Worm (Caenorhabditis elegans) whole organism, L4 larva: ENCODE data around the gene F58A6.5.
A peak's percentile ranks its signal among the peaks of the same experiment; 100 is the strongest.

Source experiments
- F10B5.3 ChIP-seq: sonication (generic microtip); optimal IDR thresholded peaks from 2 replicates; lab custom pipeline; 2016; ENCODE audit warnings: mild to moderate bottlenecking, missing genetic modification characterization, missing compliant biosample characterization
- F26F4.8 ChIP-seq: fragments of 200-800 bp; sonication (Bioruptor generic); conservative IDR thresholded peaks from 2 replicates; pipeline ENCODE4 v1.3.6; 2022; ENCODE audit warnings: missing genetic modification characterization, missing compliant biosample characterization
- F49E8.2 ChIP-seq: sonication (generic microtip); optimal IDR thresholded peaks from 2 replicates; lab custom pipeline; 2016; ENCODE audit warnings: missing compliant biosample characterization, mild to moderate bottlenecking, missing genetic modification characterization, borderline replicate concordance
- R02D3.7 ChIP-seq: fragments of 150-350 bp; sonication (generic microtip); optimal IDR thresholded peaks from 3 replicates; lab custom pipeline; 2014; ENCODE audit warnings: missing biosample characterization, missing genetic modification characterization
- Y105C5A.15 ChIP-seq: fragments of 200-800 bp; sonication (Bioruptor generic); IDR thresholded peaks from 2 replicates; pipeline ENCODE4 v1.3.6; 2022; ENCODE audit warnings: missing genetic modification characterization, missing compliant biosample characterization
- Y75B8A.6 ChIP-seq: fragments of 200-800 bp; sonication (Bioruptor generic); IDR thresholded peaks from 2 replicates; pipeline ENCODE4 v1.3.6; 2022; ENCODE audit warnings: missing genetic modification reagents, missing genetic modification characterization, missing compliant biosample characterization
- ZK337.2 ChIP-seq: fragments of 200-800 bp; sonication (Bioruptor generic); IDR thresholded peaks from 2 replicates; pipeline ENCODE4 v1.3.6; 2022; ENCODE audit warnings: missing genetic modification reagents, missing genetic modification characterization, missing compliant biosample characterization
- aha-1 ChIP-seq: fragments of 150-350 bp; peaks from one replicate; lab custom pipeline; 2014; ENCODE audit warnings: missing biosample characterization, missing genetic modification characterization
- aly-2 ChIP-seq: sonication (generic microtip); optimal IDR thresholded peaks from 2 replicates; lab custom pipeline; 2018; ENCODE audit warnings: missing biosample characterization, missing genetic modification characterization
- arid-1 ChIP-seq: fragments of 200-800 bp; sonication (Bioruptor generic); conservative IDR thresholded peaks from 2 replicates; pipeline ENCODE4 v1.3.6; 2022; ENCODE audit warnings: missing genetic modification reagents, missing genetic modification characterization, missing compliant biosample characterization
- ceh-28 ChIP-seq: fragments of 150-350 bp; optimal IDR thresholded peaks from 2 replicates; lab custom pipeline; 2014; ENCODE audit warnings: missing biosample characterization, missing genetic modification reagents, missing genetic modification characterization
- ceh-82 ChIP-seq: sonication (generic microtip); optimal IDR thresholded peaks from 2 replicates; lab custom pipeline; 2017; ENCODE audit warnings: missing biosample characterization, missing genetic modification characterization
- ces-1 ChIP-seq: fragments of 150-350 bp; sonication (generic microtip); optimal IDR thresholded peaks from 4 replicates; lab custom pipeline; 2014; ENCODE audit warnings: missing biosample characterization, missing genetic modification reagents, missing genetic modification characterization
- daf-16 ChIP-seq, 3 experiments: sonication (generic microtip); optimal IDR thresholded peaks; 2 replicates each; lab custom pipeline; 2016 to 2017; ENCODE audit warnings: missing genetic modification characterization in 3 of 3, missing genetic modification reagents in 3 of 3, mild to moderate bottlenecking in 2 of 3, missing compliant biosample characterization in 2 of 3, missing biosample characterization in 1 of 3, moderate library complexity in 1 of 3
- dmd-8 ChIP-seq: fragments of 200-800 bp; sonication (Bioruptor generic); IDR thresholded peaks from 2 replicates; pipeline ENCODE4 v1.3.6; 2022; ENCODE audit warnings: missing genetic modification characterization, missing compliant biosample characterization
- egl-43 ChIP-seq: fragments of 200-800 bp; sonication (Bioruptor generic); IDR thresholded peaks from 2 replicates; pipeline ENCODE4 v1.3.6; 2022; ENCODE audit warnings: missing genetic modification reagents, missing genetic modification characterization, missing compliant biosample characterization
- fkh-10 ChIP-seq: fragments of 150-350 bp; optimal IDR thresholded peaks from 2 replicates; lab custom pipeline; 2014; ENCODE audit warnings: missing biosample characterization, missing genetic modification reagents, missing genetic modification characterization
- gei-8 ChIP-seq: fragments of 200-800 bp; sonication (Bioruptor generic); optimal IDR thresholded peaks from 2 replicates; lab custom pipeline; 2018; ENCODE audit warnings: mild to moderate bottlenecking, missing genetic modification characterization, missing compliant biosample characterization
- hif-1 ChIP-seq, 2 experiments: sonication (generic microtip); optimal IDR thresholded peaks; 2 replicates each; lab custom pipeline; 2016 to 2017; ENCODE audit warnings: missing compliant biosample characterization in 2 of 2, missing genetic modification characterization in 2 of 2, missing genetic modification reagents in 2 of 2, missing genotype in 2 of 2, mild to moderate bottlenecking in 1 of 2
- hmg-1.1 ChIP-seq: fragments of 200-800 bp; sonication (Bioruptor generic); IDR thresholded peaks from 2 replicates; pipeline ENCODE4 v1.3.6; 2022; ENCODE audit warnings: missing genetic modification reagents, missing genetic modification characterization, missing compliant biosample characterization
- jun-1 ChIP-seq: fragments of 150-350 bp; optimal IDR thresholded peaks from 2 replicates; lab custom pipeline; 2014; ENCODE audit warnings: missing biosample characterization, missing genetic modification reagents, missing genetic modification characterization
- lin-1 ChIP-seq: fragments of 200-800 bp; sonication (Bioruptor generic); IDR thresholded peaks from 2 replicates; pipeline ENCODE4 v1.3.6; 2022; ENCODE audit warnings: missing genetic modification reagents, missing genetic modification characterization, missing compliant biosample characterization
- lin-29 ChIP-seq: fragments of 200-800 bp; sonication (Bioruptor generic); IDR thresholded peaks from 2 replicates; pipeline ENCODE4 v1.3.6; 2022; ENCODE audit warnings: missing genetic modification reagents, missing genetic modification characterization, missing compliant biosample characterization
- lin-38 ChIP-seq: fragments of 200-800 bp; sonication (Bioruptor generic); IDR thresholded peaks from 2 replicates; pipeline ENCODE4 v1.3.6; 2022; ENCODE audit warnings: missing genetic modification reagents, missing genetic modification characterization, missing compliant biosample characterization
- lsy-2 ChIP-seq, 2 experiments: fragments of 150-350 bp in 1 of 2; sonication (generic microtip) in 1 of 2; optimal IDR thresholded peaks; 2 replicates each; lab custom pipeline; 2014 to 2017; ENCODE audit warnings: missing biosample characterization in 2 of 2, missing genetic modification characterization in 2 of 2
- madf-5 ChIP-seq, 2 experiments: fragments of 200-800 bp; sonication (Bioruptor generic); IDR thresholded peaks; 2 replicates each; pipeline ENCODE4 v1.3.6; 2022; ENCODE audit warnings: missing compliant biosample characterization in 2 of 2, missing genetic modification characterization in 2 of 2
- madf-9 ChIP-seq: fragments of 200-800 bp; sonication (Bioruptor generic); conservative IDR thresholded peaks from 2 replicates; pipeline ENCODE4 v1.3.6; 2022; ENCODE audit warnings: missing genetic modification reagents, missing genetic modification characterization, missing compliant biosample characterization
- mdt-29 ChIP-seq: fragments of 200-800 bp; sonication (Bioruptor generic); IDR thresholded peaks from 2 replicates; pipeline ENCODE4 v1.3.6; 2022; ENCODE audit warnings: missing genetic modification reagents, missing genetic modification characterization, missing compliant biosample characterization
- mep-1 ChIP-seq: fragments of 150-350 bp; sonication (generic microtip); optimal IDR thresholded peaks from 3 replicates; lab custom pipeline; 2014; ENCODE audit warnings: missing biosample characterization, missing genetic modification characterization
- mxl-2 ChIP-seq: fragments of 200-800 bp; sonication (Bioruptor generic); conservative IDR thresholded peaks from 2 replicates; pipeline ENCODE4 v1.3.6; 2022; ENCODE audit warnings: missing genetic modification reagents, missing genetic modification characterization, missing compliant biosample characterization
- mxl-3 ChIP-seq: fragments of 200-800 bp; sonication (Bioruptor generic); optimal IDR thresholded peaks from 2 replicates; lab custom pipeline; 2018; ENCODE audit warnings: mild to moderate bottlenecking, missing genetic modification characterization, missing compliant biosample characterization
- nhr-102 ChIP-seq: sonication (generic microtip); optimal IDR thresholded peaks from 2 replicates; lab custom pipeline; 2016; ENCODE audit warnings: mild to moderate bottlenecking, missing genetic modification characterization, moderate library complexity, missing compliant biosample characterization
- nhr-11 ChIP-seq: fragments of 150-350 bp; optimal IDR thresholded peaks from 2 replicates; lab custom pipeline; 2014; ENCODE audit warnings: missing biosample characterization, missing genetic modification characterization
- nhr-111 ChIP-seq: fragments of 200-800 bp; sonication (Bioruptor generic); optimal IDR thresholded peaks from 2 replicates; lab custom pipeline; 2018; ENCODE audit warnings: mild to moderate bottlenecking, missing genetic modification characterization, missing compliant biosample characterization
- nhr-237 ChIP-seq: sonication (generic microtip); optimal IDR thresholded peaks from 2 replicates; lab custom pipeline; 2017; ENCODE audit warnings: missing biosample characterization, missing genetic modification characterization
- nhr-25 ChIP-seq: sonication (generic microtip); optimal IDR thresholded peaks from 2 replicates; lab custom pipeline; 2017; ENCODE audit warnings: missing genetic modification characterization, mild to moderate bottlenecking, missing compliant biosample characterization, antibody characterized with exemption, moderate library complexity, borderline replicate concordance; ENCODE audit not compliant: insufficient read depth
- nhr-28 ChIP-seq: fragments of 150-350 bp; optimal IDR thresholded peaks from 2 replicates; lab custom pipeline; 2014; ENCODE audit warnings: missing biosample characterization, missing genetic modification characterization
- nhr-76 ChIP-seq: fragments of 150-350 bp; optimal IDR thresholded peaks from 2 replicates; lab custom pipeline; 2014; ENCODE audit warnings: missing biosample characterization, missing genetic modification characterization
- nhr-77 ChIP-seq: fragments of 150-350 bp; optimal IDR thresholded peaks from 2 replicates; lab custom pipeline; 2014; ENCODE audit warnings: missing biosample characterization, missing genetic modification characterization
- pha-4 ChIP-seq, 2 experiments: fragments of 150-350 bp in 1 of 2; fragments of 200-800 bp in 1 of 2; sonication (Bioruptor generic) in 1 of 2; IDR thresholded peaks in 1 of 2; optimal IDR thresholded peaks in 1 of 2; 2 replicates each; pipeline versions ENCODE4 v1.3.6 to Lab custom; 2014 to 2022; ENCODE audit warnings: missing genetic modification characterization in 2 of 2, missing genetic modification reagents in 2 of 2, missing biosample characterization in 1 of 2, missing compliant biosample characterization in 1 of 2
- sdz-12 ChIP-seq: fragments of 200-800 bp; sonication (Bioruptor generic); optimal IDR thresholded peaks from 2 replicates; lab custom pipeline; 2018; ENCODE audit warnings: mild to moderate bottlenecking, missing genetic modification characterization, missing compliant biosample characterization
- set-16 ChIP-seq: fragments of 200-800 bp; sonication (Bioruptor generic); IDR thresholded peaks from 2 replicates; pipeline ENCODE4 v1.3.6; 2022; ENCODE audit warnings: missing genetic modification reagents, missing genetic modification characterization, missing compliant biosample characterization
- snpc-1.2 ChIP-seq: fragments of 200-800 bp; sonication (Bioruptor generic); IDR thresholded peaks from 2 replicates; pipeline ENCODE4 v1.3.6; 2022; ENCODE audit warnings: missing genetic modification reagents, missing genetic modification characterization, missing compliant biosample characterization
- spr-1 ChIP-seq: sonication (generic microtip); optimal IDR thresholded peaks from 2 replicates; lab custom pipeline; 2016; ENCODE audit warnings: mild to moderate bottlenecking, missing genetic modification characterization, missing compliant biosample characterization
- tra-1 ChIP-seq: fragments of 200-800 bp; sonication (Bioruptor generic); IDR thresholded peaks from 2 replicates; pipeline ENCODE4 v1.3.6; 2022; ENCODE audit warnings: missing genetic modification reagents, missing genetic modification characterization, missing compliant biosample characterization
- unc-130 ChIP-seq: sonication (generic microtip); optimal IDR thresholded peaks from 2 replicates; lab custom pipeline; 2016; ENCODE audit warnings: missing genetic modification reagents, missing genetic modification characterization, missing compliant biosample characterization
- unc-62 ChIP-seq, 3 experiments: fragments of 150-350 bp in 1 of 3; sonication (generic microtip); optimal IDR thresholded peaks in 2 of 3; peaks in 1 of 3; 1 replicate in 1 of 3; 2 replicates in 2 of 3; lab custom pipeline; 2014 to 2017; ENCODE audit warnings: missing biosample characterization in 3 of 3, missing genetic modification characterization in 3 of 3, missing genetic modification reagents in 3 of 3, missing genotype in 1 of 3
- zip-2 ChIP-seq: fragments of 150-350 bp; optimal IDR thresholded peaks from 2 replicates; lab custom pipeline; 2014; ENCODE audit warnings: missing biosample characterization, missing genetic modification characterization

The F58A6.5 gene

ce11 chrII:5184661-5185545, 36.7 kb upstream of the F58A6.5 start (continued):
- no peak for TF ChIP-seq zip-2 (tag; lab: Kevin White, UChicago)
- no peak for TF ChIP-seq gei-8
- TF ChIP-seq nhr-102: peak; percentile 51
- TF ChIP-seq nhr-28 (tag; lab: Kevin White, UChicago): peak; percentile 51
- TF ChIP-seq nhr-77 (tag; lab: Kevin White, UChicago): peak; percentile 17
- no peak for TF ChIP-seq nhr-111 (GFP tag; lab: Kevin White, UChicago)
- no peak for TF ChIP-seq unc-62 (GFP tag; optimal IDR thresholded peaks at IDR 0.05 in 1 of 2; lab: Kevin White, UChicago)
- no peak for TF ChIP-seq unc-62 (tag; optimal IDR thresholded peaks at IDR 0.05; lab: Kevin White, UChicago)
- no peak for TF ChIP-seq ceh-28
- TF ChIP-seq arid-1 (GFP tag; lab: Robert Waterston, UW): no peak
- no peak for TF ChIP-seq lin-38 (GFP tag; lab: Robert Waterston, UW)
- TF ChIP-seq aha-1 (tag; lab: Kevin White, UChicago): no peak
- TF ChIP-seq dmd-8 (GFP tag; lab: Robert Waterston, UW): no peak
- TF ChIP-seq madf-5 (GFP tag; IDR thresholded peaks at IDR 0.05; lab: Robert Waterston, UW): no peak
- no peak for TF ChIP-seq F49E8.2 (tag; lab: Kevin White, UChicago)
- TF ChIP-seq hif-1 (tag; optimal IDR thresholded peaks at IDR 0.05; lab: Kevin White, UChicago): peak in 1 of 2 experiments; percentile 10
- no peak for TF ChIP-seq nhr-76 (tag; lab: Kevin White, UChicago)
- no peak for TF ChIP-seq mep-1 (tag; lab: Kevin White, UChicago)
- TF ChIP-seq pha-4 (GFP tag; IDR thresholded peaks at IDR 0.05; lab: Robert Waterston, UW): 0 out of 2 replicates have a peak, but pooled peaks have one; percentile 28
- no peak for TF ChIP-seq pha-4 (tag; optimal IDR thresholded peaks at IDR 0.05; lab: Kevin White, UChicago)
- TF ChIP-seq Y105C5A.15 (GFP tag; lab: Robert Waterston, UW): no peak
- TF ChIP-seq lin-1 (GFP tag; lab: Robert Waterston, UW): no peak
- no peak for TF ChIP-seq R02D3.7 (tag; lab: Kevin White, UChicago)
- peak; percentile 79 for TF ChIP-seq tra-1
- no peak for TF ChIP-seq ces-1 (GFP tag; lab: Kevin White, UChicago)
- no peak for TF ChIP-seq mdt-29
- no peak for TF ChIP-seq spr-1 (tag; lab: Kevin White, UChicago)
- no peak for TF ChIP-seq snpc-1.2 (GFP tag; lab: Robert Waterston, UW)
- TF ChIP-seq lsy-2 (tag; optimal IDR thresholded peaks at IDR 0.05; lab: Kevin White, UChicago): no peak
- no peak for TF ChIP-seq Y75B8A.6 (GFP tag; lab: Robert Waterston, UW)
- TF ChIP-seq aly-2: no peak
- no peak for TF ChIP-seq egl-43 (GFP tag; lab: Robert Waterston, UW)
- TF ChIP-seq nhr-25 (tag; lab: Kevin White, UChicago): no peak
- TF ChIP-seq nhr-11 (tag; lab: Kevin White, UChicago): no peak
- TF ChIP-seq daf-16 (GFP tag; optimal IDR thresholded peaks at IDR 0.05; lab: Kevin White, UChicago): no peak
- peak; percentile 77 for TF ChIP-seq daf-16 (tag; optimal IDR thresholded peaks at IDR 0.05; lab: Kevin White, UChicago)
- TF ChIP-seq set-16: no peak
- TF ChIP-seq nhr-237 (tag; lab: Kevin White, UChicago): no peak
- no peak for TF ChIP-seq fkh-10 (GFP tag; lab: Kevin White, UChicago)
- TF ChIP-seq ceh-82 (tag; lab: Kevin White, UChicago): no peak
- TF ChIP-seq lin-29 (GFP tag; lab: Robert Waterston, UW): no peak
- no peak for TF ChIP-seq F10B5.3 (tag; lab: Kevin White, UChicago)
- peak; percentile 29 for TF ChIP-seq mxl-3 (GFP tag; lab: Kevin White, UChicago)
- no peak for TF ChIP-seq F26F4.8 (GFP tag; lab: Robert Waterston, UW)
- TF ChIP-seq sdz-12 (GFP tag; lab: Kevin White, UChicago): no peak
- no peak for TF ChIP-seq ZK337.2
- no peak for TF ChIP-seq madf-9 (GFP tag; lab: Robert Waterston, UW)
- no peak for TF ChIP-seq unc-130 (GFP tag; lab: Kevin White, UChicago)
- TF ChIP-seq mxl-2 (GFP tag; lab: Robert Waterston, UW): no peak
- TF ChIP-seq hmg-1.1 (GFP tag; lab: Robert Waterston, UW): no peak
- TF ChIP-seq jun-1 (tag; lab: Kevin White, UChicago): no peak
